Worm (Caenorhabditis elegans) whole organism, dauer: ENCODE results near the gene T20B5.2.

Source experiments
- unc-62 ChIP-seq: sonication (generic microtip); optimal IDR thresholded peaks from 2 replicates; lab custom pipeline; 2017; ENCODE audit warnings: missing biosample characterization, missing genetic modification reagents, missing genetic modification characterization

The T20B5.2 gene

DNA sequence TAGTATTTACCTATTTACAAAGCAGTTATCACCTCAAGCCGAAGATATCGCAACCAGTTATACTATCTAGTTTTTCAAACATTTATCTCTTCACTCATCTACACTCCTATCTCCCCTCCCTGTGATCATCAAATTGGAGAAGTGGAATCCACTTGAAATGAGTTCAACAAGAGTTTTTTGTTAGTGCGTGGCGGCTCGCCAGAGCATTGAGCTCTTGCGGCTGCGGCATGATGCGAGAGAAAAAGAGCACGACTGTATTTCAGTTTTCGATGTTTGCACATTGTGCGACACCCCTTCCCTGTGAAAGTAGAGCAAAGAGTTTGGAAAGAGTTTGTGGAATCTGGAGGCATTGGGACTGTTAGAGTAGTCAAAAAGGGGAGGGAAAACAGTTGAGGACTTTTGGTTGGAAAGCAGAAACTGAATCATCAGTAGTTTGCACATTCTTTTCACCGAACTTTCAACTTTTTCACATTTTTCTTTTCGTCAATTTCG, at the start of gene T20B5.2:
Gene T20B5.2, plus strand, starts transcription at position 442 of the 492 bp plus-strand sequence.
- TF ChIP-seq unc-62 (GFP tag; lab: Kevin White, UChicago): no peak

DNA sequence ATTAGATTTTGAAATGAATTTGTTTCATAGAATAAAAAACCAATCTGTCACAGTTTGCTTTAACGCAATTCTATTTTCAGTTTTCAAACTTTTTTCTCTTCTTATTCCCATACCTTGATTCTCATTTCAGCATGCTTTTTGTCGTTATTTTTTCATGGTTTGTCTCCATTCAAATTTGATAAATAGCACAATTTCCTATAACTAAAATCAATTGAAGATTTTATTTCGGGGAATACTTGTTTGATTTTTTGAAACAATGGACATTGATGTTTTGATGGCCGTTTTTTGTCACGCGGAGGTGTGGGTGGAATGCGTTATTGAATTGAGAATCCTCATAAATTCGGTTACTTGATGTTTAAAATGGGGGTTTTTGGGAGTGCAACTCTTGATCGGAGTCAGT, 47.9 kb upstream of the T20B5.2 start, which contains the start of gene B0416.11:
Gene B0416.11, minus strand, starts transcription at position 101 of the 400 bp plus-strand sequence.
- TF ChIP-seq unc-62 (GFP tag; lab: Kevin White, UChicago): no peak

DNA sequence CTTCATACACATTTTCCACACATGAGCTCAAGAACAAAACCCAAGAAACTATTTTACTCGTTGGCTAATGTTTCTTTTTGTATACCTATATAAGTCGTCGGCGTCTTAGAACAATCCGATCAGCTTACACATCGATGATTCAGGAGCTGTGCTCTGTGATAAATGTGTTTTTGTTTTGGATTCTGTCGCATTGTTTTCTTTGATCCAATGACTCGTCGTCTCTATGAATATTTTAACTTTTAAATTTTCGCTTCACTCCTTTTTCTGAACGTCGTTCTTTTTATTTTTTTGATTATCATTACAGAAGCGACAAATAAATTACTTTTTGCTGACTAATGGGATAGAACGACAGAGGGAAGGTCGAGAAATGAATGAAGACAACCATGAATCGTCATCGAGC, 39.6 kb upstream of the T20B5.2 start, which contains the start of gene B0416.3:
Gene B0416.3, plus strand, starts transcription at position 301 of the 400 bp plus-strand sequence.
- TF ChIP-seq unc-62 (GFP tag; lab: Kevin White, UChicago): no peak

DNA sequence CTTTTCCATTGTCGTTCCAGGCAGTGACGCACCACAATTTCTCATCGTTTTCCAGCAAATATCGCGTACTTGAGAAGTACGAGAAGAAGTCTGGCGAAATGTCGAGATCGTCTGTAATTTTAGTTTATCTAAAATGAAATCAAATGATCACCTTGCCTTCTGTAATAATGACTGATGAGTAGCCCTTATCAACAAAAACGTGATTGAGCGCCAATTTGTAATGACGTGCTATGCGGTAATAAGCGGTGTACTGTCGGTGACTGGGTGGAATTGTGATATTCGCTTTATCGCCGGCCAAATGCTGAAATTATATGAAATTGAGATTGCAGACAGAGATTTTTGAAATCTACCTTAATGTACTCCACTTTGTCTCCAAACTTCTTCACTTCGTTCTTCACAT, 35.5 kb upstream of the T20B5.2 start:
- no peak for TF ChIP-seq unc-62 (GFP tag; lab: Kevin White, UChicago)

DNA sequence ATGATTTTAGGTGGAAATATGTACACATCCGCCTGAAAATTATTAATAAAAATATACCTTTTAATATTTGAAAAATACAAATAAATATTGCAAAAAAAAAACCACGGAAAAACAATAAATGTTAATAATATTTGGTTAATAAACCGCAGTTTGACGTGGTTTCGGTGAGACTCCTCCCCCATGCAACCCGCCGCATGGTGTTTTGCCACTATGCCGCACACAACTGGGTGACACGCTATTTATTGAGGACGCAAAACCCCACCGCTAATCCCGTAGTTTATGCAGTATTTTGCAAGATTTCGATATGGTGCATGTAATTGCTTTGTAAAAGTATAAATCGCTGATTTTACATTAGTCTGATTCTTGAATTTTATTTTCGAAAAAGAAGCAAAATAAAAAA, 34.4 kb upstream of the T20B5.2 start, which contains the start of gene gly-13:
Gene gly-13, minus strand, starts transcription at position 32 of the 400 bp plus-strand sequence.
- TF ChIP-seq unc-62 (GFP tag; lab: Kevin White, UChicago): no peak

- TF ChIP-seq unc-62 (GFP tag; lab: Kevin White, UChicago): no peak
Measured at ce11 chrX:9297834-9298233, 33.1 kb upstream of the T20B5.2 start, which contains the start of gene B0416.7. Gene B0416.7, minus strand, starts transcription at chrX:9297934.

- TF ChIP-seq unc-62 (GFP tag; lab: Kevin White, UChicago): no peak
Measured at ce11 chrX:9298846-9299245, 32.1 kb upstream of the T20B5.2 start, which contains the start of gene B0416.2. Gene B0416.2, plus strand, starts transcription at chrX:9299146.

DNA sequence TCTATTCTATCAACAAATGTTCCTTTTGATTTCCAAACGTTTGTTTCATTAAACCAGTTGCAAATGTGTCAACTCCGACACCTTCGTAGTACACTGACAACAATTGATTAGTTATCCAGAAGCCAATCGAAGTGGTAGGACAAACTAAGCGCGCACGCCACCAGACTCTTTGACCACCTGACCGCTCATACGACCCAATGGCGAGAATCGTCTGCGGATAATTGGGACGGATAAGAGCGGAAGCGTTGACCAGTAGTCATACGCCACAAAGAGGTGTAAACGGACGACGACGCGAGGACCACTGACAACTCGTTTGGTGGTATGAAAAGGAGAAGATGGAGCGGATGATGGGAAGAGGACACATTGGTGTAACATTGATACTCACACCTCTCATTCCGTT, 30.6 kb upstream of the T20B5.2 start:
- no peak for TF ChIP-seq unc-62 (GFP tag; lab: Kevin White, UChicago)

ce11 chrX:9302763-9303162, 28.2 kb upstream of the T20B5.2 start:
- no peak for TF ChIP-seq unc-62 (GFP tag; lab: Kevin White, UChicago)

- TF ChIP-seq unc-62 (GFP tag; lab: Kevin White, UChicago): no peak
Measured at ce11 chrX:9303422-9303821, 27.5 kb upstream of the T20B5.2 start, which contains the start of gene tmc-2. Gene tmc-2, plus strand, starts transcription at chrX:9303722.

DNA sequence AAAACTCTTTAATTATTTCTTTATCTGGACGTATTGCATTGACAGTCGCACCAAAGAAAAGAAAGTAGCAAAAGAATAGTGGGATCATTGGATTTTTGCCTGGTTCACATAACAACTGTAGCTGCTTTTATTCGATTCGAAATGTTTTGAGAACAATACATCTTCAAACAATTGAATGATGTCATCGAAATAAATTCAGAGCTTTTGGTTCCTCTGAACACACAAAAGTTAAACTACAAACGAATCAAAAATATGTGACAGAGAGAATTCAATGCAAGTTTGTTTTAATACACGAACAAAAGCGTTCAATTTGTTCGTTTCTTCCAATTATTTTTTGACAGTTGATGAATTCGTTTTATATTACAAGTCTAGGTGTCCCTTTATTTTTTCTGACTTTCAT, 19.7 kb upstream of the T20B5.2 start, which contains the start of gene H29C22.1:
Gene H29C22.1, minus strand, starts transcription at position 101 of the 400 bp plus-strand sequence.
- TF ChIP-seq unc-62 (GFP tag; lab: Kevin White, UChicago): no peak

DNA sequence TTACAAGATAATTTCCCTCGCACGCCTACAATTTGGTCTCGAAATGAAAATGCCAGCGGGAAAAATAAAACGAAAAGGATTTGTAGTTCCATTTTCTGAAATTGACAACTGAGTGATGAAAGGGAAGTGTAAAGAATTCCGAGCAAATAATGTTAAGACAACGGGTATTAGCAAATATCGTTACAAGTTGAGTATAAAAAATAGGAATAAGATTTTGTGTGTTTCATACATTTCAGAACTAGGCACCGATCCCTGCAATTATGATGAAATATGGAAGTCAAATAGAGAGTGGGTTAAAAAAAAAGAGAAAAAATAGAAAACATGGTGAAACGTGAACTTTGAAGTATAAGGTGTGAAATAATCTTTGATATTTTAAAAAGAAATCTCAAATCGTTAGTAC, 16.6 kb upstream of the T20B5.2 start, which contains the start of gene ttr-38:
Gene ttr-38, minus strand, starts transcription at position 101 of the 400 bp plus-strand sequence.
- TF ChIP-seq unc-62 (GFP tag; lab: Kevin White, UChicago): no peak

- TF ChIP-seq unc-62 (GFP tag; lab: Kevin White, UChicago): no peak
Measured at ce11 chrX:9319080-9319479, 11.9 kb upstream of the T20B5.2 start, which contains the start of gene npr-7. Gene npr-7, minus strand, starts transcription at chrX:9319180.

DNA sequence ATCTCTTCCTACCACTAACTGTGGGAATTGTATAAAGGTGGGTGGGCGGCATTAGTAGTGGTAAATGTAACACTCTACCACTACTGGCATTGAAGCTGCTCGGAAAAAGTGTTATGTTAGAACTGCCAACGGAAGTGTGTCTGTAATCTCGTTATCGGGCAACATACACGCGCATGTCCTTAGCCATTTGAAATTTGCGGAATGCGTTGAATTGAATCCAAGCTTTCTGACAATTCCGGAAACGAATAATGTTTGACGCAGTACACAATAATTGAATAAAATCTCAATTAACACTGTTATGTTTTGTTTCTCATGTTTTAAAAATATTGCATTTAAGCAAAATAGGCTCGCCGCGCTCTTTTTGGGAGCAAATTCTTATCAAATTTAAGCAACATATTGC, 6.0 kb upstream of the T20B5.2 start:
- TF ChIP-seq unc-62 (GFP tag; lab: Kevin White, UChicago): no peak

- no peak for TF ChIP-seq unc-62 (GFP tag; lab: Kevin White, UChicago)
Measured at ce11 chrX:9336227-9336626, 5.3 kb downstream of the T20B5.2 start.

DNA sequence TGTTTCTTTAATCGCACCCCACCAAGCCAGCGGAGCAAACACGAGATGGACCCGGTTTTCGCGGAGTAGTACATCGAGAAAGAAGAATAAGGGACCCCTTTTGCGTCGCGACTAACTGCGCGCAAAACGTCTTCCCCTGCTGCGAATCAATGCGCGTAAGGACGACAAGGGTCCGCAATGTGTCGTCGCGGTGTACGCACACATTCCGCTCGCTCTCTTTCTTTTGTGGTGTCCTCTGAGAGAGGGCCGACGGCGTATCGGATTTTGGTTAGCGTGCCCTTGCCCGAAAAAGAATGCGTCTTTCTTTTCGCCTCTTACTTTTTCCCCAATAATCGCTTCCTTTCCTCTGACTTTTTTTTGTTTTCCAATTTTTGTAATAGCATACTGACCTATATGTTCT, 6.9 kb downstream of the T20B5.2 start:
- TF ChIP-seq unc-62 (GFP tag; lab: Kevin White, UChicago): no peak

DNA sequence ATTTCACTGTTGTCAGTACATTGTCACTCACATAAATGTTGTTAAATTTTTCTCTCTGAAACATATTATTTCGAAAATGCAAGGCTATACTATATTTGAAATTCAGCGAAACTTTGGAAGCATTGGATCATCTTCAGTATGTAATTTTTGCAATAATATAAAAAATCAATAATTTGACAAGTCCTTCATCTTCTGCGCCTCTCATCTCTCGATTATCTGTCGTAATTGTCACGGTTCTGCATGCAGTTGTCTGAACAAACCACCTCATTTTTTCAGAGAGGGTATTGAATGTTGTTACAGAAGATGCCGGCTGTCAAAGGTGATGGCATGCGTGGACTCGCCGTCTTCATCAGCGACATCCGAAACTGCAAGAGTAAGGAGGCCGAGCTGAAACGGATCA, 7.4 kb downstream of the T20B5.2 start, which contains the start of gene apa-2:
Gene apa-2, plus strand, starts transcription at position 301 of the 400 bp plus-strand sequence.
- no peak for TF ChIP-seq unc-62 (GFP tag; lab: Kevin White, UChicago)
